Worm (Caenorhabditis elegans): ENCODE measurements around the gene glb-34.

glb-34 gene

ce11 chrIV:14614176-14614740, 41.8 kb upstream of the glb-34 start:
- TF ChIP-seq ref-1 (GFP tag; conservative IDR thresholded peaks at IDR 0.05) (no peak), ztf-29 (GFP tag; IDR thresholded peaks at IDR 0.05) (no peak), ztf-23 (GFP tag; IDR thresholded peaks at IDR 0.05) (no peak)

- TF ChIP-seq T22C8.4 (GFP tag; IDR thresholded peaks at IDR 0.05) = no peak
- no peak for TF ChIP-seq ztf-23 (GFP tag; IDR thresholded peaks at IDR 0.05)
- TF ChIP-seq flt-1 (GFP tag; IDR thresholded peaks at IDR 0.05) = no peak
- no peak for TF ChIP-seq cog-1 (tag; optimal IDR thresholded peaks at IDR 0.05)
- no peak for TF ChIP-seq ref-1 (GFP tag; conservative IDR thresholded peaks at IDR 0.05)
- no peak for TF ChIP-seq klf-2 (GFP tag; conservative IDR thresholded peaks at IDR 0.05)
- TF ChIP-seq tab-1 (GFP tag; IDR thresholded peaks at IDR 0.05) = no peak
- no peak for TF ChIP-seq med-1 (GFP tag; optimal IDR thresholded peaks at IDR 0.05; ENCODE audit: insufficient read depth)
- TF ChIP-seq ztf-29 (GFP tag; IDR thresholded peaks at IDR 0.05) = no peak
These were observed 40.9 kb upstream of the glb-34 start for ce11 chrIV:14613375-14613774.

DNA sequence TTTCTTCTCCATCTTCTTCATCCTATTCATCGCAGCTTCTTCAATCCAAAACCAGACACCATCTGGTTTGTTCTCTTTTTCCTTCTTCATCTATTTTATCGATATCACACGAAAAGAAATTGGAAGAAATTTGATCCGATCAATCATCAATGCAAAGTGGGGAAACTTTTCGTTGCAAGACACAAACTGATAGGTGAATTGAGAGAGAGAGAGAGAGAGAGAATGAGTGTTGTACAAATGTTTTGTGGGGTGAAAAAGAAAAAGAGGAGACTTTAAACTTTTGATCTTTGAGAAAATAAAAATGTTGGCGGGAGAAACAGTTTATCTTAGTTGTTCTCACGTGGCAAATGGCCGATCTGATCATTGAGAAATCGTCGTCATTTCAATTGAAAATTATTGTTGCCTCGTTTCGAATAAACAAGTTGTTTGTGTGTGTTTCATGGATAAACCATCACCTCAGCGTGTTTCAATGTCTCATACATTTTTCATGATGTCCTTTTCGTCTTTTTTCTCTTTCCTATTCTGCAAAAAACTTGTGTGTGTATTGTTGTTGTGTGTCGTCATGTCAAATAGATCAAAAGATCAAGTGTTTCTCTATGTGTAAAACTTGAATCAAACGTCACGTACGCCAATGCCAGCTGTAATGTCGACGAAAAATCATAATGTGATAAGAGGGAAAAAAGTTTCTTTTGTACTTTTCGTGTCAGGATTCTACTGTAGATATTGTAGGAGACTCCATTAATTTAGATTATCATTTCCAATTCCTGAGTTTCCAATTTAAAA, 40.2 kb upstream of the glb-34 start:
- TF ChIP-seq flt-1 (GFP tag; IDR thresholded peaks at IDR 0.05) (no peak), T22C8.4 (GFP tag; IDR thresholded peaks at IDR 0.05) (no peak), ztf-29 (GFP tag; IDR thresholded peaks at IDR 0.05) (no peak), tab-1 (GFP tag; IDR thresholded peaks at IDR 0.05) (no peak), klf-2 (GFP tag; conservative IDR thresholded peaks at IDR 0.05) (no peak), med-1 (GFP tag; optimal IDR thresholded peaks at IDR 0.05; ENCODE audit: insufficient read depth) (no peak)

ce11 chrIV:14611892-14612497, 39.5 kb upstream of the glb-34 start:
- TF ChIP-seq tab-1 (GFP tag; IDR thresholded peaks at IDR 0.05) (no peak), ztf-29 (GFP tag; IDR thresholded peaks at IDR 0.05) (no peak; the same call in 1 of the 2 replicates), cog-1 (tag; optimal IDR thresholded peaks at IDR 0.05) (no peak)

DNA sequence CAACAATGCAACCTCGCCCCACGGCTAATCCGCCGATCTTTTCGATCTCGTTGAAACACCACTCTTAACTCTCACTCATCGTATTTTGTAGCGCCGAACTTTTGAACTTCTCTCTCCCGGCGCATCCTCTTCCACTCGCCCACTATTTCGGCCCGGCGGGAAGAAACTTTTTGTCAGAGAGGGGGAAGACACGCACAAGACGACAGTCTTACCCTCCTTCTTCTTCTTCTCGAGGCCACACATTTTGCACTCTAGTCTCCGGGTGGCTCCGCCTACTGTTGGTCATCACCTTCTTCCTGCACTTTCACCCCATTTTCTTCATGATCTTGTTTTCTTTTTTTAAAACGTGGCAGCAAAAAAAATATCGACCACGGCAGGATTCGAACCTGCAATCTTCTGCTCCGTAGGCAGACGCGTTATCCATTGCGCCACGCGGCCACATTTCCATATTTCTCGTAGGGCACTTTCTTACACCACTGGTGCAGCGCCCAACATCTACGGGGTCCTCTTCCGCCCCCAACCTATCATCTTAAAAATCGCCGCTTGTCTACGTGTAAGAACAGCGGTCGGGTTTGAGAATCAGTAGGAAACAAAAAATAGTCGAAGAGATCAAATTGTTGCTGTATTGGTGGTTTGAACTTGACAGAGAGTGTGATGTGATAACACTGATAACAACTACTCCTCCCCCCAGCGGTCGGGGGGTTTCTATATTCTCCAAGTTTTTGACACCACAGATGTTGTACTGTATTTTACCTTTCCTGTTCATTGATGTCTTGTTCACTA, 38.6 kb upstream of the glb-34 start:
- TF ChIP-seq flt-1 (GFP tag; IDR thresholded peaks at IDR 0.05) (no peak), klf-2 (GFP tag; conservative IDR thresholded peaks at IDR 0.05) (no peak), ref-1 (GFP tag; conservative IDR thresholded peaks at IDR 0.05) (no peak), cog-1 (tag; optimal IDR thresholded peaks at IDR 0.05) (no peak), T22C8.4 (GFP tag; IDR thresholded peaks at IDR 0.05) (no peak), ztf-23 (GFP tag; IDR thresholded peaks at IDR 0.05) (no peak), tab-1 (GFP tag; IDR thresholded peaks at IDR 0.05) (no peak), ztf-29 (GFP tag; IDR thresholded peaks at IDR 0.05) (no peak), med-1 (GFP tag; optimal IDR thresholded peaks at IDR 0.05; ENCODE audit: insufficient read depth) (no peak)

ce11 chrIV:14609774-14610173, 37.3 kb upstream of the glb-34 start:
- TF ChIP-seq ztf-23 (GFP tag; IDR thresholded peaks at IDR 0.05) = no peak
- no peak for TF ChIP-seq T22C8.4 (GFP tag; IDR thresholded peaks at IDR 0.05)
- TF ChIP-seq flt-1 (GFP tag; IDR thresholded peaks at IDR 0.05) = no peak
- no peak for TF ChIP-seq klf-2 (GFP tag; conservative IDR thresholded peaks at IDR 0.05)
- no peak for TF ChIP-seq cog-1 (tag; optimal IDR thresholded peaks at IDR 0.05)
- no peak for TF ChIP-seq ref-1 (GFP tag; conservative IDR thresholded peaks at IDR 0.05)

DNA sequence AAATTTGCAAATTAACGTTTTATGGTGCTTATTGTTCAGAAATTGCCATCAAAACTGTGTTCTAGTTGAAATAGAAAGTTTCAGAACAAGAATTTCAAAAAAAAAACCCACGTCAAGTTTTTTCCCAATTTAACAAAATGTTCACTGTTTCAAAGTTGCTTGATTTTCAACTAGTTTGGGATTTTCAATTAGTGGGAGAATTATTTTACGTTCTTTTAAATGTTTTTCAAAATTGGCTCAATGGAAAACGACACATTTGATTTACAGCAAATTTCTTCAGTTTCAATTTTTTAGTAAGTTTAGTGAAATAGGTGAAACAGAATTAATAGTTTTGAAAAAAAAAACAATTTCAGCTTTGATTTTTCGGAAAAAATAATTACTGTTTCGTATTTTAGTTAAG, 36.1 kb upstream of the glb-34 start:
- no peak for TF ChIP-seq ref-1 (GFP tag; conservative IDR thresholded peaks at IDR 0.05)
- no peak for TF ChIP-seq tab-1 (GFP tag; IDR thresholded peaks at IDR 0.05)
- TF ChIP-seq flt-1 (GFP tag; IDR thresholded peaks at IDR 0.05) = no peak
- no peak for TF ChIP-seq T22C8.4 (GFP tag; IDR thresholded peaks at IDR 0.05)
- TF ChIP-seq ztf-29 (GFP tag; IDR thresholded peaks at IDR 0.05) = no peak
- TF ChIP-seq med-1 (GFP tag; optimal IDR thresholded peaks at IDR 0.05; ENCODE audit: insufficient read depth) = no peak
- no peak for TF ChIP-seq cog-1 (tag; optimal IDR thresholded peaks at IDR 0.05)
- no peak for TF ChIP-seq ztf-23 (GFP tag; IDR thresholded peaks at IDR 0.05)
- no peak for TF ChIP-seq klf-2 (GFP tag; conservative IDR thresholded peaks at IDR 0.05)

DNA sequence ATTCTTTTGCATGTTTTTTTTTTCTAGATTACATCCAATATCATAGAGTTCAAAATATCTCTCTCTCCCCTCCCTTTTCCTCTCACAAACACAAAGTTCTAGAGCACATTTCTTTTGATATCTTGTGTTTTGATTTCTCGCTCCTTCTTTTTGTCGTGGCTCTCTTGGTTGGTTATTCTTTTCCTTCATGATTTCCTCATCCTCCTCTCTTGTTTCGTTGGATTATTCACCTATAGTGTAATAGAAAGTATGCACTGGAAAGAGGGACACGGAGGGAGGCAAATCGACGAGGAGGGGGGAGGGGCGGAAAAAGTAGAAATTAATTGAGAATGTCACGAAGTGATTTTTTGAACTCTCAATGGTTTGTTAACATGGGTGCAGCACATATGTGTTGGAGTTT, 34.0 kb upstream of the glb-34 start:
- no peak for TF ChIP-seq tab-1 (GFP tag; IDR thresholded peaks at IDR 0.05)
- TF ChIP-seq ztf-23 (GFP tag; IDR thresholded peaks at IDR 0.05) = no peak
- no peak for TF ChIP-seq T22C8.4 (GFP tag; IDR thresholded peaks at IDR 0.05)

DNA sequence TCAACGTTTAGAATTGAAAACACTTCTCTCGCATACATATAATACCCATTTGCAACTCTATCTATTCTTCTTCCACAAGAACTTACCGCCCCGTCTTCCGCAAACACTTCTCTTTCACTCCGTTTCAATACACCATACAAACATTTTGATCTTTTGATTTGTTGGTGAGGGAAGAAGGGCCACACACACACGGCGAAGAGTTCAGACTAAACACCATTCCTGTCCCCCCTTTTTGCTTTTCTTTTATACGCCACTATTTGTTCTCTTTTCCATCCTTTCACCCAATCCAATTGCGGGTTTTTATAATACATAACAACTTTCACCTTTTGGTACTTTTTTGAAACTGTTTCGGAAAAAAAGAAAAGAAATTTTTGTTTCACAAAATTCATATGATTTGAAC, 32.6 kb upstream of the glb-34 start:
- TF ChIP-seq tab-1 (GFP tag; IDR thresholded peaks at IDR 0.05) (no peak), med-1 (GFP tag; optimal IDR thresholded peaks at IDR 0.05; ENCODE audit: insufficient read depth) (no peak), ztf-29 (GFP tag; IDR thresholded peaks at IDR 0.05) (no peak), ref-1 (GFP tag; conservative IDR thresholded peaks at IDR 0.05) (no peak), klf-2 (GFP tag; conservative IDR thresholded peaks at IDR 0.05) (no peak), flt-1 (GFP tag; IDR thresholded peaks at IDR 0.05) (no peak), ztf-23 (GFP tag; IDR thresholded peaks at IDR 0.05) (no peak), T22C8.4 (GFP tag; IDR thresholded peaks at IDR 0.05) (no peak)

- no peak for TF ChIP-seq ztf-29 (GFP tag; IDR thresholded peaks at IDR 0.05)
- TF ChIP-seq ztf-23 (GFP tag; IDR thresholded peaks at IDR 0.05) = no peak
- no peak for TF ChIP-seq med-1 (GFP tag; optimal IDR thresholded peaks at IDR 0.05; ENCODE audit: insufficient read depth)
- TF ChIP-seq flt-1 (GFP tag; IDR thresholded peaks at IDR 0.05) = no peak
- no peak for TF ChIP-seq T22C8.4 (GFP tag; IDR thresholded peaks at IDR 0.05)
- TF ChIP-seq cog-1 (tag; optimal IDR thresholded peaks at IDR 0.05) = no peak
- no peak for TF ChIP-seq klf-2 (GFP tag; conservative IDR thresholded peaks at IDR 0.05)
These were observed 30.5 kb upstream of the glb-34 start for ce11 chrIV:14603022-14603421.

All from whole organism, midembryonic.